Worm (Caenorhabditis elegans): ENCODE measurements around the gene F35F10.13.

F35F10.13 gene

ce11 chrV:3278101-3278639 lies 40.7 kb downstream of the F35F10.13 start, which contains the start of gene fbxa-64:
fbxa-64 (minus strand) TSS chrV:3278151.
- TF ChIP-seq madf-2 (tag; optimal IDR thresholded peaks at IDR 0.05) = no peak

- TF ChIP-seq pha-2 (tag; optimal IDR thresholded peaks at IDR 0.05) (no peak), lin-11 (tag; optimal IDR thresholded peaks at IDR 0.05) (no peak), tbx-7 (tag; optimal IDR thresholded peaks at IDR 0.05) (no peak), pag-3 (tag; optimal IDR thresholded peaks at IDR 0.05; ENCODE audit: borderline replicate concordance) (no peak), ceh-18 (tag; optimal IDR thresholded peaks at IDR 0.05) (no peak), T23F11.4 (GFP tag; optimal IDR thresholded peaks at IDR 0.05) (no peak), C38D4.7 (GFP tag; optimal IDR thresholded peaks at IDR 0.05) (no peak), ztf-16 (tag; optimal IDR thresholded peaks at IDR 0.05) (no peak), ttx-3 (tag; optimal IDR thresholded peaks at IDR 0.05) (no peak), nhr-232 (tag; optimal IDR thresholded peaks at IDR 0.05) (no peak)
Observed at ce11 chrV:3276184-3276583, 42.7 kb downstream of the F35F10.13 start.

ce11 chrV:3275033-3275432 lies 43.8 kb downstream of the F35F10.13 start, which contains the start of gene T28A11.3:
T28A11.3 (plus strand) TSS chrV:3275333.
- TF ChIP-seq T23F11.4 (GFP tag; optimal IDR thresholded peaks at IDR 0.05) (no peak), hlh-30 (tag; optimal IDR thresholded peaks at IDR 0.05; ENCODE audit: insufficient read depth) (no peak), K02D7.2 (tag; optimal IDR thresholded peaks at IDR 0.05) (no peak), ceh-24 (tag; optimal IDR thresholded peaks at IDR 0.05) (no peak), ttx-3 (tag; optimal IDR thresholded peaks at IDR 0.05) (no peak), pha-2 (tag; optimal IDR thresholded peaks at IDR 0.05) (no peak), sdc-2 (tag; optimal IDR thresholded peaks at IDR 0.05) (no peak), ref-2 (tag; optimal IDR thresholded peaks at IDR 0.05) (no peak), ceh-31 (tag; optimal IDR thresholded peaks at IDR 0.05) (no peak)

DNA sequence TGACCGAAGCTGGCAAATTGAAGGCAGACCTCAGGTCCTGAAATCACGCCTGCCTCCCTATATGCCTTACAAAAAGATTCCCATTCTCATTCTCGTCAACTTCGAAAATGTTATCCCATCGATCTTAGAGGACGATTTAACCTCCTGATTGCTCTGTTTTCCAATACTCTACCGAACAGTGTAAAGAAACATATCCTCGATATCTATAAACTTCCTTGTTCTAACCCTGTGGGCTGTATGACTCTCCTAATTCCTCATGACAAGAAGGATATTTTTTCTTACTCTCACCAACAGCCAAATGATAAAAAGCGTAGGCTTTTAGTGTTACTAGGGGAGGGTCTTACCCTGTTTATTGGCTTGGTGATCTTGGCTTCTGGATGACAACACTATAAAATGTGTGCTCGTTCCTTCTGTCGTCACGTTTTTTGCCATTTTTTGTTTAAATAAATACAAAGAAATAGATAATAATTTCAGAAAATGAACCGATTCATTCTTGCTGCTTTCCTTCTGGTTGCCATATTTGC lies 45.2 kb downstream of the F35F10.13 start, which contains the start of gene T28A11.4:
T28A11.4 (plus strand) TSS at position 474 of the 524 bp plus-strand sequence.
- TF ChIP-seq C08G9.2 (tag; optimal IDR thresholded peaks at IDR 0.05) (no peak), pha-2 (tag; optimal IDR thresholded peaks at IDR 0.05) (no peak), tbx-2 (tag; optimal IDR thresholded peaks at IDR 0.05) (no peak), ztf-16 (tag; optimal IDR thresholded peaks at IDR 0.05) (no peak), gmeb-2 (tag; optimal IDR thresholded peaks at IDR 0.05) (no peak), che-1 (tag; optimal IDR thresholded peaks at IDR 0.05) (no peak), unc-86 (tag; optimal IDR thresholded peaks at IDR 0.05) (no peak), hlh-30 (tag; optimal IDR thresholded peaks at IDR 0.05; ENCODE audit: insufficient read depth) (no peak), ceh-6 (GFP tag; optimal IDR thresholded peaks at IDR 0.05) (no peak), K09A11.1 (tag; optimal IDR thresholded peaks at IDR 0.05; ENCODE audit: insufficient read depth) (no peak), ahr-1 (tag; optimal IDR thresholded peaks at IDR 0.05) (no peak), unc-42 (tag; optimal IDR thresholded peaks at IDR 0.05) (no peak), unc-3 (GFP tag; conservative IDR thresholded peaks at IDR 0.05) (no peak), unc-3 (tag; optimal IDR thresholded peaks at IDR 0.05) (no peak)

ce11 chrV:3273156-3273555 lies 45.7 kb downstream of the F35F10.13 start, which contains the start of gene T28A11.20:
T28A11.20 (minus strand) TSS chrV:3273256.
- no peak for TF ChIP-seq lin-11 (tag; optimal IDR thresholded peaks at IDR 0.05)
- no peak for TF ChIP-seq ref-2 (tag; optimal IDR thresholded peaks at IDR 0.05)
- TF ChIP-seq unc-3 (GFP tag; conservative IDR thresholded peaks at IDR 0.05) = no peak
- no peak for TF ChIP-seq unc-3 (tag; optimal IDR thresholded peaks at IDR 0.05)
- TF ChIP-seq tbx-7 (tag; optimal IDR thresholded peaks at IDR 0.05) = no peak
- TF ChIP-seq pha-4 (tag; optimal IDR thresholded peaks at IDR 0.05) = no peak
- TF ChIP-seq ceh-2 (tag; optimal IDR thresholded peaks at IDR 0.05) = no peak
- no peak for TF ChIP-seq hlh-8 (tag; optimal IDR thresholded peaks at IDR 0.05)

DNA sequence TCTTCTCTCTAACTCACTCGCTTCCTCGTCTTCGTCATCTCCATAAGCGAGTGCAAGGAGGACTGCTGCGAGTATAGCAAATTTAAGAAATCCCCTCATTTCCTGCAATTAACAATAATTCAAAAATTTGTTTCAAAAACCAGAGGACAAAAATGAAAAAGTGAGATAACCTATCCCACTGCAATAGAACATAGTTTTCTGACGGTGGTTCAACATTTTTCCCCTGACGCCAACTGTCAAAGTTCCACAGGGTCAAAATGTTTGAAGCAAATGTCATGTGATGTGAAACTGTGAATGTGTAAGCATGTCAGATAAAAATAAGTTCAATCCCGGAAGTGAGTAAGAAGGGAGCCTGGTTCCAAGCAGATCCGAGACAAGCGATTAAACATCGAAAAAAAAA lies 49.5 kb downstream of the F35F10.13 start, which contains the start of gene T28A11.19:
T28A11.19 (minus strand) TSS at position 108 of the 400 bp plus-strand sequence.
- TF ChIP-seq fkh-6 (tag; optimal IDR thresholded peaks at IDR 0.05) = no peak
- TF ChIP-seq hlh-15 (tag; optimal IDR thresholded peaks at IDR 0.05) = no peak
- TF ChIP-seq elt-4 (tag; optimal IDR thresholded peaks at IDR 0.05) = no peak
- no peak for TF ChIP-seq ceh-30 (tag; optimal IDR thresholded peaks at IDR 0.05)
- TF ChIP-seq lin-11 (tag; optimal IDR thresholded peaks at IDR 0.05) = no peak
- no peak for TF ChIP-seq tbx-2 (tag; optimal IDR thresholded peaks at IDR 0.05)
- no peak for TF ChIP-seq ceh-18 (tag; optimal IDR thresholded peaks at IDR 0.05)
- no peak for TF ChIP-seq ceh-45 (GFP tag; IDR thresholded peaks at IDR 0.05)
